Worm (Caenorhabditis elegans) whole organism, L1 larva: ENCODE data around the gene ZK673.11.

Experiments used
- alr-1 ChIP-seq: fragments of 200-800 bp; sonication (Bioruptor generic); optimal IDR thresholded peaks from 2 replicates; lab custom pipeline; 2018; ENCODE audit warnings: borderline replicate concordance, mild to moderate bottlenecking, missing genetic modification characterization, missing compliant biosample characterization
- efl-3 ChIP-seq: fragments of 200-800 bp; sonication (Bioruptor generic); optimal IDR thresholded peaks from 2 replicates; lab custom pipeline; 2018; ENCODE audit warnings: mild to moderate bottlenecking, missing genetic modification characterization, missing compliant biosample characterization
- elt-3 ChIP-seq, 6 experiments: fragments of 150-350 bp in 1 of 6; sonication (generic microtip); optimal IDR thresholded peaks; 2 replicates each; lab custom pipeline; 2017 to 2018; ENCODE audit warnings: missing biosample characterization in 6 of 6, missing genetic modification characterization in 6 of 6, inconsistent platforms in 1 of 6
- lin-14 ChIP-seq: fragments of 200-800 bp; sonication (Bioruptor generic); optimal IDR thresholded peaks from 2 replicates; lab custom pipeline; 2018; ENCODE audit warnings: mild to moderate bottlenecking, missing genetic modification characterization, moderate library complexity, missing compliant biosample characterization
- mdl-1 ChIP-seq, 2 experiments: fragments of 150-350 bp; optimal IDR thresholded peaks; 2 replicates each; lab custom pipeline; 2014 to 2017; ENCODE audit warnings: missing biosample characterization in 2 of 2, missing genetic modification characterization in 2 of 2, inconsistent platforms in 1 of 2
- nhr-11 ChIP-seq: fragments of 150-350 bp; optimal IDR thresholded peaks from 2 replicates; lab custom pipeline; 2014; ENCODE audit warnings: missing biosample characterization, missing genetic modification characterization
- nhr-76 ChIP-seq: sonication (generic microtip); optimal IDR thresholded peaks from 2 replicates; lab custom pipeline; 2017; ENCODE audit warnings: missing biosample characterization, missing genetic modification characterization
- nhr-85 ChIP-seq: sonication (generic microtip); peaks from one replicate; lab custom pipeline; 2016; ENCODE audit warnings: missing genetic modification characterization, inconsistent platforms, missing compliant biosample characterization
- tbx-2 ChIP-seq: sonication (generic microtip); optimal IDR thresholded peaks from 2 replicates; lab custom pipeline; 2016; ENCODE audit warnings: missing genetic modification characterization, missing compliant biosample characterization
- ztf-4 ChIP-seq: fragments of 150-350 bp; optimal IDR thresholded peaks from 2 replicates; lab custom pipeline; 2014; ENCODE audit warnings: missing biosample characterization, missing genetic modification characterization

ce11 chrII:10416332-10416863, 40.7 kb upstream of the ZK673.11 start, which contains the start of gene eif-2A:
- TF ChIP-seq nhr-76 (no peak), nhr-11 (tag; lab: Kevin White, UChicago) (no peak), efl-3 (GFP tag; lab: Kevin White, UChicago) (no peak), tbx-2 (tag; lab: Kevin White, UChicago) (no peak), lin-14 (GFP tag; lab: Kevin White, UChicago) (no peak), mdl-1 (tag; optimal IDR thresholded peaks at IDR 0.05; lab: Kevin White, UChicago) (no peak), ztf-4 (no peak), alr-1 (no peak), nhr-85 (tag; lab: Kevin White, UChicago) (no peak), elt-3 (tag; optimal IDR thresholded peaks at IDR 0.05; lab: Kevin White, UChicago) (no peak)
